Worm (Caenorhabditis elegans) whole organism, L3 larva: ENCODE results near the gene dsl-3.

Experiments
- ZK546.5 ChIP-seq: sonication (generic microtip); optimal IDR thresholded peaks from 2 replicates; lab custom pipeline; 2017; ENCODE audit warnings: missing biosample characterization, missing genetic modification characterization
- ama-1 ChIP-seq: fragments of 150-350 bp; optimal IDR thresholded peaks from 2 replicates; lab custom pipeline; 2018
- ceh-16 ChIP-seq: sonication (generic microtip); optimal IDR thresholded peaks from 2 replicates; lab custom pipeline; 2017; ENCODE audit warnings: missing biosample characterization, missing genetic modification characterization
- ceh-28 ChIP-seq: fragments of 150-350 bp; optimal IDR thresholded peaks from 2 replicates; lab custom pipeline; 2014; ENCODE audit warnings: missing biosample characterization, missing genetic modification reagents, missing genetic modification characterization
- ceh-82 ChIP-seq: fragments of 150-350 bp; optimal IDR thresholded peaks from 2 replicates; lab custom pipeline; 2014; ENCODE audit warnings: missing biosample characterization, missing genetic modification characterization
- egl-27 ChIP-seq: sonication (generic microtip); optimal IDR thresholded peaks from 4 replicates; lab custom pipeline; 2017; ENCODE audit warnings: missing biosample characterization, missing genetic modification reagents, missing genetic modification characterization
- egl-5 ChIP-seq: fragments of 150-350 bp; optimal IDR thresholded peaks from 2 replicates; lab custom pipeline; 2017; ENCODE audit warnings: missing biosample characterization, missing genetic modification reagents, missing genetic modification characterization, inconsistent platforms
- elt-2 ChIP-seq: sonication (generic microtip); optimal IDR thresholded peaks from 2 replicates; lab custom pipeline; 2016; ENCODE audit warnings: missing genetic modification reagents, mild to moderate bottlenecking, missing genetic modification characterization, missing compliant biosample characterization
- elt-3 ChIP-seq, 3 experiments: fragments of 150-350 bp in 1 of 3; sonication (generic microtip) in 2 of 3; optimal IDR thresholded peaks; 2 replicates in 2 of 3; 4 replicates in 1 of 3; lab custom pipeline; 2014 to 2017; ENCODE audit warnings: missing biosample characterization in 3 of 3, missing genetic modification characterization in 3 of 3
- eor-1 ChIP-seq, 2 experiments: fragments of 150-350 bp; optimal IDR thresholded peaks; 2 replicates each; lab custom pipeline; 2014 to 2018; ENCODE audit warnings: missing biosample characterization in 2 of 2, missing genetic modification characterization in 2 of 2
- fkh-10 ChIP-seq: sonication (generic microtip); optimal IDR thresholded peaks from 2 replicates; lab custom pipeline; 2017; ENCODE audit warnings: missing biosample characterization, missing genetic modification reagents, missing genetic modification characterization
- fkh-2 ChIP-seq: fragments of 150-350 bp; optimal IDR thresholded peaks from 2 replicates; lab custom pipeline; 2014; ENCODE audit warnings: missing biosample characterization, missing genetic modification reagents, missing genetic modification characterization
- fos-1 ChIP-seq: fragments of 150-350 bp; optimal IDR thresholded peaks from 2 replicates; lab custom pipeline; 2014; ENCODE audit warnings: missing biosample characterization, missing genetic modification characterization
- lin-39 ChIP-seq: fragments of 150-350 bp; optimal IDR thresholded peaks from 2 replicates; lab custom pipeline; 2018; ENCODE audit warnings: missing biosample characterization, missing genetic modification reagents, missing genetic modification characterization
- lsy-12 ChIP-seq: sonication (generic microtip); optimal IDR thresholded peaks from 2 replicates; lab custom pipeline; 2016; ENCODE audit warnings: mild to moderate bottlenecking, missing genetic modification characterization, missing compliant biosample characterization
- mml-1 ChIP-seq: fragments of 150-350 bp; sonication (generic microtip); optimal IDR thresholded peaks from 3 replicates; lab custom pipeline; 2014; ENCODE audit warnings: missing biosample characterization, missing genetic modification characterization
- nfya-1 ChIP-seq: sonication (generic microtip); optimal IDR thresholded peaks from 2 replicates; lab custom pipeline; 2017; ENCODE audit warnings: missing genetic modification characterization, mild to moderate bottlenecking, missing compliant biosample characterization, antibody characterized with exemption, moderate library complexity; ENCODE audit not compliant: insufficient read depth
- nhr-11 ChIP-seq: fragments of 150-350 bp; optimal IDR thresholded peaks from 2 replicates; lab custom pipeline; 2014; ENCODE audit warnings: missing biosample characterization, missing genetic modification characterization
- nhr-12 ChIP-seq: fragments of 150-350 bp; optimal IDR thresholded peaks from 2 replicates; lab custom pipeline; 2014; ENCODE audit warnings: missing biosample characterization, missing genetic modification characterization
- nhr-23 ChIP-seq: fragments of 150-350 bp; optimal IDR thresholded peaks from 2 replicates; lab custom pipeline; 2014; ENCODE audit warnings: missing biosample characterization, missing genetic modification reagents, missing genetic modification characterization
- nhr-237 ChIP-seq: fragments of 150-350 bp; optimal IDR thresholded peaks from 2 replicates; lab custom pipeline; 2014; ENCODE audit warnings: missing biosample characterization, missing genetic modification characterization
- nhr-25 ChIP-seq: sonication (generic microtip); optimal IDR thresholded peaks from 2 replicates; lab custom pipeline; 2017; ENCODE audit warnings: missing biosample characterization, missing genetic modification characterization
- nhr-28 ChIP-seq: fragments of 150-350 bp; optimal IDR thresholded peaks from 2 replicates; lab custom pipeline; 2014; ENCODE audit warnings: missing biosample characterization, missing genetic modification characterization
- nhr-43 ChIP-seq: sonication (generic microtip); optimal IDR thresholded peaks from 2 replicates; lab custom pipeline; 2016; ENCODE audit warnings: mild to moderate bottlenecking, missing genetic modification characterization, missing compliant biosample characterization; ENCODE audit not compliant: poor library complexity, severe bottlenecking
- nhr-67 ChIP-seq: fragments of 150-350 bp; optimal IDR thresholded peaks from 2 replicates; lab custom pipeline; 2014; ENCODE audit warnings: missing biosample characterization, missing genetic modification characterization
- nhr-76 ChIP-seq: fragments of 150-350 bp; sonication (generic microtip); optimal IDR thresholded peaks from 5 replicates; lab custom pipeline; 2014; ENCODE audit warnings: missing biosample characterization, missing genetic modification characterization
- nhr-77 ChIP-seq: fragments of 150-350 bp; optimal IDR thresholded peaks from 2 replicates; lab custom pipeline; 2014; ENCODE audit warnings: missing biosample characterization, missing genetic modification characterization
- pha-4 ChIP-seq: fragments of 150-350 bp; optimal IDR thresholded peaks from 2 replicates; lab custom pipeline; 2014; ENCODE audit warnings: missing biosample characterization, missing genetic modification reagents, missing genetic modification characterization
- pqm-1 ChIP-seq: fragments of 150-350 bp; optimal IDR thresholded peaks from 2 replicates; lab custom pipeline; 2017; ENCODE audit warnings: missing biosample characterization, missing genetic modification characterization, inconsistent platforms
- skn-1 ChIP-seq: fragments of 150-350 bp; optimal IDR thresholded peaks from 2 replicates; lab custom pipeline; 2014; ENCODE audit warnings: missing biosample characterization, missing genetic modification characterization
- tbx-2 ChIP-seq: sonication (generic microtip); optimal IDR thresholded peaks from 2 replicates; lab custom pipeline; 2016; ENCODE audit warnings: mild to moderate bottlenecking, missing genetic modification characterization, missing compliant biosample characterization
- unc-62 ChIP-seq: fragments of 150-350 bp; sonication (generic microtip); optimal IDR thresholded peaks from 4 replicates; lab custom pipeline; 2014; ENCODE audit warnings: missing biosample characterization, missing genetic modification reagents, missing genetic modification characterization
- zag-1 ChIP-seq: fragments of 150-350 bp; optimal IDR thresholded peaks from 2 replicates; lab custom pipeline; 2014; ENCODE audit warnings: missing biosample characterization, missing genetic modification characterization
- ztf-11 ChIP-seq: fragments of 150-350 bp; optimal IDR thresholded peaks from 2 replicates; lab custom pipeline; 2014; ENCODE audit warnings: missing biosample characterization, missing genetic modification characterization
- ztf-4 ChIP-seq: fragments of 150-350 bp; optimal IDR thresholded peaks from 2 replicates; lab custom pipeline; 2014; ENCODE audit warnings: missing biosample characterization, missing genetic modification characterization

dsl-3 gene

ce11 chrIV:1628730-1629129 lies 18.7 kb downstream of the dsl-3 start:
- TF ChIP-seq nhr-77 (tag; lab: Kevin White, UChicago) = no peak
- no peak for TF ChIP-seq egl-27
- no peak for TF ChIP-seq ceh-16 (tag; lab: Kevin White, UChicago)
- no peak for TF ChIP-seq ama-1 (lab: Kevin White, UChicago)
- no peak for TF ChIP-seq lsy-12 (tag; lab: Kevin White, UChicago)
- no peak for TF ChIP-seq eor-1 (tag; optimal IDR thresholded peaks at IDR 0.05; lab: Kevin White, UChicago)
- TF ChIP-seq nhr-12 (tag; lab: Kevin White, UChicago) = no peak
- TF ChIP-seq zag-1 (tag; lab: Kevin White, UChicago) = no peak

- no peak for TF ChIP-seq nfya-1 (tag; lab: Kevin White, UChicago)
- TF ChIP-seq nhr-237 (tag; lab: Kevin White, UChicago) = no peak
- TF ChIP-seq fkh-10 (GFP tag; lab: Kevin White, UChicago) = no peak
- no peak for TF ChIP-seq nhr-67
- no peak for TF ChIP-seq nhr-25 (tag; lab: Kevin White, UChicago)
- TF ChIP-seq ceh-28 (tag; lab: Kevin White, UChicago) = no peak
- no peak for TF ChIP-seq nhr-28
- no peak for TF ChIP-seq ama-1 (lab: Kevin White, UChicago)
- no peak for TF ChIP-seq elt-3 (tag; optimal IDR thresholded peaks at IDR 0.05; lab: Kevin White, UChicago)
- no peak for TF ChIP-seq fkh-2
- TF ChIP-seq lin-39 (tag; lab: Kevin White, UChicago) = no peak
- TF ChIP-seq ztf-11 (tag; lab: Kevin White, UChicago) = no peak
- no peak for TF ChIP-seq nhr-76
- no peak for TF ChIP-seq nhr-11 (tag; lab: Kevin White, UChicago)
These were observed 21.6 kb downstream of the dsl-3 start, which contains the start of gene cpg-24 for ce11 chrIV:1631651-1632050. Gene cpg-24 (plus strand): TSS chrIV:1631951.

- no peak for TF ChIP-seq nhr-25 (tag; lab: Kevin White, UChicago)
- TF ChIP-seq skn-1 (tag; lab: Kevin White, UChicago) = no peak
- TF ChIP-seq ztf-4 = no peak
- no peak for TF ChIP-seq mml-1 (tag; lab: Kevin White, UChicago)
- TF ChIP-seq nhr-77 (tag; lab: Kevin White, UChicago) = no peak
- TF ChIP-seq fos-1 (tag; lab: Kevin White, UChicago) = no peak
- no peak for TF ChIP-seq ztf-11 (tag; lab: Kevin White, UChicago)
- no peak for TF ChIP-seq tbx-2
- no peak for TF ChIP-seq ZK546.5 (tag; lab: Kevin White, UChicago)
- no peak for TF ChIP-seq nhr-43 (tag; lab: Kevin White, UChicago)
- TF ChIP-seq ceh-28 (tag; lab: Kevin White, UChicago) = no peak
- no peak for TF ChIP-seq egl-5
These were observed 22.5 kb downstream of the dsl-3 start for ce11 chrIV:1632593-1632992.

DNA sequence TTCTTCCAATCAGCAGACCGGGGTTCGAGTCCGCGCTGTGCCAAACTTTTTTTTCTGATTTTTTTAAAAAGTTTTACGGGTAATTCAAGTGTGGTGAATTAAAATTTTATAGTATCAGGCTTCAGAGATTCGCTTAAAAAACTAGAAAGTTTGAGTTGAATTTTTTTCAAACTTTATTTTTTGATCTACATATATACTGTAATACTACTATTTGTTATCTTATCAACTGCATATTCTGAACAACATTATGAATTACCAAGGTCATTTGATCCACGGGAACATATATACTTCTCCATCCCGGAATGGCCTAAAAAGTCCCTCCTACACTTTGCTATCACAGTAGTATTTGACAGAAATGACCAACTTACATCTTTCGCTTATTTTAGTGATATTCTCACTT lies 23.4 kb downstream of the dsl-3 start, which contains the start of gene Y41D4B.6:
Gene Y41D4B.6 (plus strand): TSS at position 301 of the 400 bp plus-strand sequence.
- TF ChIP-seq fkh-10 (GFP tag; lab: Kevin White, UChicago) (no peak), unc-62 (GFP tag; lab: Kevin White, UChicago) (no peak), pqm-1 (tag; lab: Kevin White, UChicago) (no peak), skn-1 (tag; lab: Kevin White, UChicago) (no peak), pha-4 (tag; lab: Kevin White, UChicago) (no peak), ZK546.5 (tag; lab: Kevin White, UChicago) (no peak), nhr-25 (tag; lab: Kevin White, UChicago) (no peak), lin-39 (tag; lab: Kevin White, UChicago) (no peak), nhr-23 (tag; lab: Kevin White, UChicago) (no peak), ceh-16 (tag; lab: Kevin White, UChicago) (no peak), ceh-28 (tag; lab: Kevin White, UChicago) (no peak), egl-5 (no peak), ceh-82 (no peak), ztf-4 (no peak)

DNA sequence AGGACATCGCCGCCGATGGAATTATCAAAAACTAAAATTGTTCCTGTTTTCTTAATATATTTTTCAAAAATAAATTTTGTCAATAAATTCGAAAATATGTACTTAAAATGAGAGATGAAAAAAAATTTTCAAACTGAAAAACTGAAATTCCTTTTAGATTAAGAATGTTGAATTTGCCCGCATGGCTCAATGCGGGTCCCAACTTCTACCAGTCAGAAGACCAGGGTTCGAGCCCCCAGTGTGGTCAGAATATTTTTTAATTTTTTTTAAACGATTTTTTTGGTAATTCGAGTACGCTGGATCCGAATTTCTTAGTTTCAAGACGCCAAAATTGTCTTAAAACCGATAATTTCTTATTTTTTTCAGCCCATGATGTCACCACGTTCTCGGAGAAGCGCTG lies 27.3 kb downstream of the dsl-3 start:
- TF ChIP-seq fkh-10 (GFP tag; lab: Kevin White, UChicago) = peak; percentile 12
- TF ChIP-seq elt-2 = no peak
